Fruit fly (Drosophila melanogaster): ENCODE data around the gene Ir7f.
A peak's percentile ranks its signal among the peaks of the same experiment; 100 is the strongest.

Ir7f gene

DNA sequence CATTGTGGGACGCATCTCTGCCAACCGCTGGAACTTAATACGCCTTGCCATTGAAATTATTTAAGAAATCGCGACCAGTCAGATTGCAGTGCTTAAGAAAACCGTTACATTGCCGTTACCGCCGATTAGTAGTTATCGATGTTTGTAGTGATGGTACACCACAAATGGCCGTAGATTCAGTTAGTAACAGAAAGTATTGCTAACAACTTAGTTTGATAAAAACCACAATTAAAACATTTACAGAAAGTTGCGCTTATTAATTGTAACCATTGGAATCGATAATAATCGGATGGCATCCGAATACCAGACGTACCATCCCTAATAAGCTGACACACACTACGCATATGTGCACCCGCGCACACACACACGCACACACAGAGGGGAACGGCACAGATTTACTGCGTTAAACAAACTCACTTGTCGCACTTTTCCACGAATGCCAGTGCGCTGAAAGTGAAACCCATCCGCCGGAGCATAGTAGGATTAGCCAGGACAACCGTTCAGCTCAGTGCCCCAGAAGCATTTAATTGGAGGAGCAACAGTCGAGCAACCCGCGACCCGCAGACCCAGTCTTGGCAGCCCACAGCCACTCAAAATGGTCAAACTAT, 36.4 kb upstream of the Ir7f start, which contains the start of the genes hdm and Ykt6 (continued):
- TF ChIP-seq CG32767 (GFP tag; IDR thresholded peaks at IDR 0.05) (peak; percentile 74), CG31441 (GFP tag; IDR thresholded peaks at IDR 0.05) (no peak; the same call in 1 of the 2 replicates), CG10979 (tag; optimal IDR thresholded peaks at IDR 0.05) (peak; percentile 66), h (optimal IDR thresholded peaks at IDR 0.05) (no peak), Dek (tag; optimal IDR thresholded peaks at IDR 0.05) (peak; percentile 59), BtbVII (GFP tag; optimal IDR thresholded peaks at IDR 0.05) (peak; percentile 9), CG2678 (tag; optimal IDR thresholded peaks at IDR 0.05) (no peak), PHDP (tag; optimal IDR thresholded peaks at IDR 0.05) (peak; percentile 72), fd64A (GFP tag; optimal IDR thresholded peaks at IDR 0.05) (no peak), Mad (GFP tag; optimal IDR thresholded peaks at IDR 0.05) (peak; percentile 74), CG12071 (GFP tag; optimal IDR thresholded peaks at IDR 0.05) (no peak), CG3838 (GFP tag; optimal IDR thresholded peaks at IDR 0.05) (no peak), CG4707 (GFP tag; optimal IDR thresholded peaks at IDR 0.05) (no peak), CG17612 (GFP tag; IDR thresholded peaks at IDR 0.05) (peak; percentile 62), Hey (tag; optimal IDR thresholded peaks at IDR 0.05) (no peak), CG11696 (GFP tag; IDR thresholded peaks at IDR 0.05) (peak; percentile 37; the same call in 1 of the 2 replicates), CG10543 (GFP tag; optimal IDR thresholded peaks at IDR 0.05) (peak; percentile 40), lab (GFP tag; optimal IDR thresholded peaks at IDR 0.05) (no peak), CG6272 (GFP tag; IDR thresholded peaks at IDR 0.05) (peak; percentile 85), unc-4 (GFP tag; IDR thresholded peaks at IDR 0.05; ENCODE audit: partially characterized antibody) (peak; percentile 97), BEAF-32 (GFP tag; optimal IDR thresholded peaks at IDR 0.05) (peak; percentile 95), usp (GFP tag; optimal IDR thresholded peaks at IDR 0.05) (no peak), fd3F (GFP tag; optimal IDR thresholded peaks at IDR 0.05) (peak; percentile 51), Mes4 (GFP tag; optimal IDR thresholded peaks at IDR 0.05) (peak; percentile 61), jing (GFP tag; optimal IDR thresholded peaks at IDR 0.05) (no peak), ttk (GFP tag; IDR thresholded peaks at IDR 0.05) (peak; percentile 78), pita (GFP tag; optimal IDR thresholded peaks at IDR 0.05) (no peak), CG7372 (GFP tag; IDR thresholded peaks at IDR 0.05) (peak; percentile 79), zf30C (GFP tag; optimal IDR thresholded peaks at IDR 0.05) (no peak), NfI (GFP tag; optimal IDR thresholded peaks at IDR 0.05) (peak; percentile 63), maf-S (GFP tag; optimal IDR thresholded peaks at IDR 0.05) (peak; percentile 53), hkb (optimal IDR thresholded peaks at IDR 0.05) (no peak), hkb (GFP tag; IDR thresholded peaks at IDR 0.05) (peak; percentile 87), NFAT (GFP tag; IDR thresholded peaks at IDR 0.05) (peak; percentile 79; the same call in 1 of the 2 replicates), CG15601 (tag; optimal IDR thresholded peaks at IDR 0.05) (peak; percentile 66), CG11093 (GFP tag; IDR thresholded peaks at IDR 0.05) (peak; percentile 68), CG34422 (GFP tag; IDR thresholded peaks at IDR 0.05) (peak; percentile 86), disco-r (GFP tag; optimal IDR thresholded peaks at IDR 0.05) (peak; percentile 41), CG17385 (GFP tag; optimal IDR thresholded peaks at IDR 0.05) (peak; percentile 70), Side (GFP tag; optimal IDR thresholded peaks at IDR 0.05) (peak; percentile 87), Xbp1 (GFP tag; optimal IDR thresholded peaks at IDR 0.05) (peak; percentile 83), CTCF (GFP tag; optimal IDR thresholded peaks at IDR 0.05) (peak; percentile 24), Sry-δ (GFP tag; optimal IDR thresholded peaks at IDR 0.05) (peak; percentile 98), Dbx (GFP tag; IDR thresholded peaks at IDR 0.05) (peak; percentile 87), CG3407 (GFP tag; optimal IDR thresholded peaks at IDR 0.05) (no peak), CG9876 (GFP tag; optimal IDR thresholded peaks at IDR 0.05) (peak; percentile 37), CG16863 (GFP tag; optimal IDR thresholded peaks at IDR 0.05) (peak; percentile 80), CG10431 (GFP tag; optimal IDR thresholded peaks at IDR 0.05) (no peak), CG10147 (GFP tag; optimal IDR thresholded peaks at IDR 0.05) (no peak), CG13775 (GFP tag; optimal IDR thresholded peaks at IDR 0.05) (peak; percentile 76), twi (tag; optimal IDR thresholded peaks at IDR 0.05) (peak; percentile 68), ftz-f1 (GFP tag; optimal IDR thresholded peaks at IDR 0.05) (no peak)
